Worm (Caenorhabditis elegans) whole organism, midembryonic: ENCODE data around the gene ugt-35.

ENCODE experiments used
- T22C8.4 ChIP-seq: fragments of 200-800 bp; sonication (Bioruptor generic); IDR thresholded peaks from 2 replicates; pipeline ENCODE4 v1.3.6; 2022; ENCODE audit warnings: missing genetic modification characterization, missing compliant biosample characterization
- cog-1 ChIP-seq: sonication (generic microtip); optimal IDR thresholded peaks from 2 replicates; lab custom pipeline; 2016; ENCODE audit warnings: missing genetic modification characterization, missing compliant biosample characterization
- flt-1 ChIP-seq: fragments of 200-800 bp; sonication (Bioruptor generic); IDR thresholded peaks from 2 replicates; pipeline ENCODE4 v1.3.6; 2022; ENCODE audit warnings: missing genetic modification characterization, missing compliant biosample characterization
- klf-2 ChIP-seq: fragments of 200-800 bp; sonication (Bioruptor generic); conservative IDR thresholded peaks from 2 replicates; pipeline ENCODE4 v1.3.6; 2022; ENCODE audit warnings: missing genetic modification reagents, missing genetic modification characterization, missing compliant biosample characterization
- med-1 ChIP-seq: sonication (generic microtip); optimal IDR thresholded peaks from 2 replicates; lab custom pipeline; 2017; ENCODE audit warnings: missing genetic modification characterization, mild to moderate bottlenecking, missing compliant biosample characterization, antibody characterized with exemption, missing genetic modification reagents; ENCODE audit not compliant: insufficient read depth
- ref-1 ChIP-seq: fragments of 200-800 bp; sonication (Bioruptor generic); conservative IDR thresholded peaks from 2 replicates; pipeline ENCODE4 v1.3.6; 2022; ENCODE audit warnings: missing genetic modification reagents, missing genetic modification characterization, missing compliant biosample characterization
- tab-1 ChIP-seq: fragments of 200-800 bp; sonication (Bioruptor generic); IDR thresholded peaks from 2 replicates; pipeline ENCODE4 v1.3.6; 2022; ENCODE audit warnings: missing genetic modification characterization, missing compliant biosample characterization
- ztf-23 ChIP-seq: fragments of 200-800 bp; sonication (Bioruptor generic); IDR thresholded peaks from 2 replicates; pipeline ENCODE4 v1.3.6; 2022; ENCODE audit warnings: missing genetic modification reagents, missing genetic modification characterization, missing compliant biosample characterization
- ztf-29 ChIP-seq: fragments of 200-800 bp; sonication (Bioruptor generic); IDR thresholded peaks from 2 replicates; pipeline ENCODE4 v1.3.6; 2022; ENCODE audit warnings: missing genetic modification reagents, missing genetic modification characterization, missing compliant biosample characterization

DNA sequence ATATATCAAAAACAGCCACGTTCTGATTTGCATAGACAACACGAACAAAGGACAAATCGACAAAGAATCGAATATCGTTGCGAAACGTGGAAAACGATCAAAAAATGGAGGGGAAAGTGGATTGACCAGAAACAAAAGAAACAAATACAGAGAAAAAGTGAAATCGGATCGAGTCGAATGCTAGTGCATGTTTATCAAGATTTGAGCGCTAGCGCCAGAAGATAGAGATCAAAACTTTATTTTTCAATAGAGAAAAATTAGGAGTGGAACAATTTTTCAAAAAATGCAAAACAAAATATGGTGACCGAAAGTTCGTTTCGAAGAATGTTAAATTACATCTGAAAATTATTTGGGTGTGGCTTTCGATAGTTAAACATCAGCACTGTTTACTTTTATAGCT lies 7.9 kb upstream of the ugt-35 start:
- no peak for TF ChIP-seq tab-1 (GFP tag; lab: Robert Waterston, UW)
- TF ChIP-seq ztf-23 (GFP tag; lab: Robert Waterston, UW) = no peak
- no peak for TF ChIP-seq ztf-29 (GFP tag; lab: Robert Waterston, UW)
- no peak for TF ChIP-seq T22C8.4 (GFP tag; lab: Robert Waterston, UW)
- TF ChIP-seq klf-2 = no peak
- TF ChIP-seq cog-1 (tag; lab: Kevin White, UChicago) = no peak
- TF ChIP-seq med-1 (GFP tag; lab: Kevin White, UChicago) = no peak
- no peak for TF ChIP-seq flt-1 (GFP tag; lab: Robert Waterston, UW)
- no peak for TF ChIP-seq ref-1 (GFP tag; lab: Robert Waterston, UW)
